Worm (Caenorhabditis elegans) whole organism, mixed stage, embryonic: ENCODE measurements around the gene R11D1.13.

ENCODE experiments used
- M03D4.4 ChIP-seq: sonication (generic microtip); optimal IDR thresholded peaks from 2 replicates; lab custom pipeline; 2017; ENCODE audit warnings: mild to moderate bottlenecking, missing genetic modification characterization, missing compliant biosample characterization
- bed-3 ChIP-seq: fragments of 200-800 bp; sonication (Bioruptor generic); optimal IDR thresholded peaks from 3 replicates; lab custom pipeline; 2018; ENCODE audit warnings: mild to moderate bottlenecking, missing genetic modification characterization, moderate library complexity, missing compliant biosample characterization
- ceh-39 ChIP-seq: fragments of 150-350 bp; optimal IDR thresholded peaks from 2 replicates; lab custom pipeline; 2014; ENCODE audit warnings: missing biosample characterization, missing genetic modification characterization
- ceh-43 ChIP-seq: fragments of 200-800 bp; sonication (Bioruptor generic); optimal IDR thresholded peaks from 2 replicates; lab custom pipeline; 2018; ENCODE audit warnings: mild to moderate bottlenecking, missing genetic modification characterization, moderate library complexity, missing compliant biosample characterization
- ceh-83 ChIP-seq: fragments of 200-800 bp; sonication (Bioruptor generic); optimal IDR thresholded peaks from 2 replicates; lab custom pipeline; 2018; ENCODE audit warnings: mild to moderate bottlenecking, missing genetic modification characterization, missing compliant biosample characterization
- ces-1 ChIP-seq: fragments of 150-350 bp; optimal IDR thresholded peaks from 2 replicates; lab custom pipeline; 2014; ENCODE audit warnings: missing biosample characterization, missing genetic modification reagents, missing genetic modification characterization
- cnd-1 ChIP-seq: fragments of 200-800 bp; sonication (Bioruptor generic); optimal IDR thresholded peaks from 2 replicates; lab custom pipeline; 2018; ENCODE audit warnings: mild to moderate bottlenecking, missing genetic modification characterization, missing compliant biosample characterization
- drap-1 ChIP-seq: fragments of 200-800 bp; sonication (Bioruptor generic); optimal IDR thresholded peaks from 3 replicates; lab custom pipeline; 2018; ENCODE audit warnings: mild to moderate bottlenecking, missing genetic modification characterization, missing compliant biosample characterization
- elt-1 ChIP-seq: sonication (generic microtip); optimal IDR thresholded peaks from 2 replicates; lab custom pipeline; 2017; ENCODE audit warnings: missing genetic modification characterization, mild to moderate bottlenecking, missing compliant biosample characterization, antibody characterized with exemption, moderate library complexity, borderline replicate concordance; ENCODE audit not compliant: insufficient read depth
- elt-3 ChIP-seq: fragments of 150-350 bp; optimal IDR thresholded peaks from 2 replicates; lab custom pipeline; 2014; ENCODE audit warnings: missing biosample characterization, missing genetic modification characterization
- flh-1 ChIP-seq: fragments of 200-800 bp; sonication (Bioruptor generic); optimal IDR thresholded peaks from 2 replicates; lab custom pipeline; 2018; ENCODE audit warnings: mild to moderate bottlenecking, missing genetic modification characterization, moderate library complexity, missing compliant biosample characterization
- ham-2 ChIP-seq: fragments of 200-800 bp; sonication (Bioruptor generic); optimal IDR thresholded peaks from 2 replicates; lab custom pipeline; 2018; ENCODE audit warnings: mild to moderate bottlenecking, missing genetic modification characterization, missing compliant biosample characterization
- lin-13 ChIP-seq: fragments of 150-350 bp; optimal IDR thresholded peaks from 2 replicates; lab custom pipeline; 2014; ENCODE audit warnings: missing biosample characterization, missing genetic modification characterization
- lin-32 ChIP-seq: fragments of 200-800 bp; sonication (Bioruptor generic); optimal IDR thresholded peaks from 2 replicates; lab custom pipeline; 2018; ENCODE audit warnings: mild to moderate bottlenecking, missing genetic modification characterization, missing compliant biosample characterization
- lsy-2 ChIP-seq: fragments of 150-350 bp; optimal IDR thresholded peaks from 2 replicates; lab custom pipeline; 2014; ENCODE audit warnings: missing biosample characterization, missing genetic modification characterization
- mep-1 ChIP-seq: fragments of 150-350 bp; optimal IDR thresholded peaks from 2 replicates; lab custom pipeline; 2017; ENCODE audit warnings: missing biosample characterization, missing genetic modification reagents, missing genetic modification characterization, inconsistent platforms
- mls-2 ChIP-seq: sonication (generic microtip); optimal IDR thresholded peaks from 2 replicates; lab custom pipeline; 2016; ENCODE audit warnings: mild to moderate bottlenecking, missing genetic modification characterization, moderate library complexity, missing compliant biosample characterization
- nhr-12 ChIP-seq: fragments of 150-350 bp; optimal IDR thresholded peaks from 2 replicates; lab custom pipeline; 2014; ENCODE audit warnings: missing biosample characterization, missing genetic modification characterization
- nhr-2 ChIP-seq: fragments of 150-350 bp; optimal IDR thresholded peaks from 2 replicates; lab custom pipeline; 2014; ENCODE audit warnings: missing biosample characterization, missing genetic modification characterization
- nhr-28 ChIP-seq: fragments of 150-350 bp; optimal IDR thresholded peaks from 2 replicates; lab custom pipeline; 2014; ENCODE audit warnings: missing biosample characterization, missing genetic modification characterization
- nhr-76 ChIP-seq: sonication (generic microtip); optimal IDR thresholded peaks from 2 replicates; lab custom pipeline; 2017; ENCODE audit warnings: missing biosample characterization, missing genetic modification characterization
- pha-4 ChIP-seq: fragments of 150-350 bp; optimal IDR thresholded peaks from 2 replicates; lab custom pipeline; 2018; ENCODE audit warnings: missing biosample characterization, missing genetic modification reagents, missing genetic modification characterization
- sem-2 ChIP-seq: fragments of 200-800 bp; sonication (Bioruptor generic); optimal IDR thresholded peaks from 2 replicates; lab custom pipeline; 2018; ENCODE audit warnings: mild to moderate bottlenecking, missing genetic modification characterization, missing compliant biosample characterization
- snpc-4 ChIP-seq: fragments of 150-350 bp; optimal IDR thresholded peaks from 2 replicates; lab custom pipeline; 2014; ENCODE audit warnings: missing biosample characterization, missing genetic modification characterization
- sptf-1 ChIP-seq: sonication (generic microtip); optimal IDR thresholded peaks from 2 replicates; lab custom pipeline; 2017; ENCODE audit warnings: mild to moderate bottlenecking, missing genetic modification characterization, moderate library complexity, missing compliant biosample characterization
- tbx-8 ChIP-seq: fragments of 200-800 bp; sonication (Bioruptor generic); optimal IDR thresholded peaks from 2 replicates; lab custom pipeline; 2018; ENCODE audit warnings: mild to moderate bottlenecking, missing genetic modification characterization, moderate library complexity, missing compliant biosample characterization
- unc-120 ChIP-seq: sonication (generic microtip); optimal IDR thresholded peaks from 2 replicates; lab custom pipeline; 2017; ENCODE audit warnings: missing genetic modification characterization, missing compliant biosample characterization; ENCODE audit not compliant: poor library complexity, severe bottlenecking
- unc-39 ChIP-seq: fragments of 150-350 bp; optimal IDR thresholded peaks from 2 replicates; lab custom pipeline; 2014; ENCODE audit warnings: missing biosample characterization, missing genetic modification characterization
- unc-62 ChIP-seq: fragments of 150-350 bp; optimal IDR thresholded peaks from 2 replicates; lab custom pipeline; 2014; ENCODE audit warnings: missing biosample characterization, missing genetic modification reagents, missing genetic modification characterization
- zip-8 ChIP-seq: fragments of 150-350 bp; optimal IDR thresholded peaks from 2 replicates; lab custom pipeline; 2014; ENCODE audit warnings: missing biosample characterization, missing genetic modification characterization

The R11D1.13 gene

DNA sequence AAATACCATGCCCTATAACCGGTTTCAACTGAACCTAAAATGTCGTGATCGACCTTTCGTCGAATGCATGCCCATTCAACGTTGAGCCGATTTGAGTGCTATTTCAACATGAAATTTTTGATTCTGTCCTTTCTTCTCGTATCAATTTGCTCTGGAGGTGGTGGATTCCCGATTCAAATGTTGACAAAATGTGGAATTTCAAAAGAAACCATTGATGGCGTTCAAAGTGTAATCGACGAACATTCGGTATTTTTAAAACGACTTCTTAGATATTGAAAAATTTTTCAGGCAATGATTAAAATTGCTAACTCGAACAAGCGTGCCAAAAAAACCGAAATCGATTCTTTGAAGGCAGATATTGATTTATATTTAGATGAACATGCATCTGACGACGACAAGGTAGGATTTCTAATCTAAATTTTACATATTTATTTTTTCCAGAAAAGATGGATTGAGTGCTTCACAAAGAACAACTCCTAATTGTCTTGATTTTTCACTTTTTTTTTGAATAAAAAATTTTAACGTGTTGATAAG, at the start of gene R11D1.13:
R11D1.13 (plus strand) TSS at position 51 of the 534 bp plus-strand sequence.
- TF ChIP-seq cnd-1, result no peak
- no peak for TF ChIP-seq unc-39 (tag; lab: Kevin White, UChicago)
- TF ChIP-seq nhr-12 (tag; lab: Kevin White, UChicago), result no peak
- TF ChIP-seq pha-4 (tag; lab: Kevin White, UChicago), result no peak
- TF ChIP-seq bed-3 (GFP tag; lab: Kevin White, UChicago), result no peak
- no peak for TF ChIP-seq nhr-28 (tag; lab: Kevin White, UChicago)
- TF ChIP-seq tbx-8 (GFP tag; lab: Kevin White, UChicago), result no peak
- TF ChIP-seq sem-2 (GFP tag; lab: Kevin White, UChicago), result no peak
- TF ChIP-seq M03D4.4 (tag; lab: Kevin White, UChicago), result no peak
- TF ChIP-seq snpc-4, result no peak
- no peak for TF ChIP-seq mls-2 (tag; lab: Kevin White, UChicago)
- no peak for TF ChIP-seq nhr-2
- TF ChIP-seq drap-1 (GFP tag; lab: Kevin White, UChicago), result no peak
- no peak for TF ChIP-seq mep-1
- no peak for TF ChIP-seq elt-3 (tag; lab: Kevin White, UChicago)
- no peak for TF ChIP-seq lin-13 (tag; lab: Kevin White, UChicago)
- no peak for TF ChIP-seq ceh-39 (tag; lab: Kevin White, UChicago)

DNA sequence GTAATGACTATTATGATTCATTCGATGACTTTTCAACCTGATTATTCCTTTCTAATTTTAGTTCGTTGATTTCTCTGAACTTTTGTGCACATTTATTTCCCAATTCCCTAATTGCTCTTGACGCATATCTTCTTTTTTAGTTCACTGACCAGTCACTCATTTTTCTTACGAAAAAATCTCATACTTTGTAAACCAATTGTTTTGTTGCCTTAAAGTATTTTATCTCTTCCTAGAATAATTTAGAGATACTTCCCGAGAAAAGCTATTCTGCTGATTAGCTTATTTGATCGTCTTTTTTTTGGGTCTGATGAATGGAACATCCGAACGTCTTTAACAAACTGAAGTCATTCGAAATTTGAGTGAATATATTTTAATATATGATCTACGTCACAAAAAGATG, 47.7 kb upstream of the R11D1.13 start:
- TF ChIP-seq nhr-12 (tag; lab: Kevin White, UChicago), result no peak
- no peak for TF ChIP-seq cnd-1
- no peak for TF ChIP-seq elt-3 (tag; lab: Kevin White, UChicago)
- TF ChIP-seq tbx-8 (GFP tag; lab: Kevin White, UChicago), result no peak
- TF ChIP-seq ham-2 (GFP tag; lab: Kevin White, UChicago), result no peak
- no peak for TF ChIP-seq ceh-43 (GFP tag; lab: Kevin White, UChicago)
- TF ChIP-seq nhr-76 (tag; lab: Kevin White, UChicago), result no peak
- no peak for TF ChIP-seq unc-120 (tag; lab: Kevin White, UChicago)
- TF ChIP-seq nhr-28 (tag; lab: Kevin White, UChicago), result no peak
- no peak for TF ChIP-seq unc-39 (tag; lab: Kevin White, UChicago)
- no peak for TF ChIP-seq flh-1
- TF ChIP-seq ceh-83 (GFP tag; lab: Kevin White, UChicago), result no peak
- no peak for TF ChIP-seq drap-1 (GFP tag; lab: Kevin White, UChicago)
- no peak for TF ChIP-seq mls-2 (tag; lab: Kevin White, UChicago)
- TF ChIP-seq zip-8, result no peak
- no peak for TF ChIP-seq bed-3 (GFP tag; lab: Kevin White, UChicago)
- TF ChIP-seq unc-62 (GFP tag; lab: Kevin White, UChicago), result no peak

DNA sequence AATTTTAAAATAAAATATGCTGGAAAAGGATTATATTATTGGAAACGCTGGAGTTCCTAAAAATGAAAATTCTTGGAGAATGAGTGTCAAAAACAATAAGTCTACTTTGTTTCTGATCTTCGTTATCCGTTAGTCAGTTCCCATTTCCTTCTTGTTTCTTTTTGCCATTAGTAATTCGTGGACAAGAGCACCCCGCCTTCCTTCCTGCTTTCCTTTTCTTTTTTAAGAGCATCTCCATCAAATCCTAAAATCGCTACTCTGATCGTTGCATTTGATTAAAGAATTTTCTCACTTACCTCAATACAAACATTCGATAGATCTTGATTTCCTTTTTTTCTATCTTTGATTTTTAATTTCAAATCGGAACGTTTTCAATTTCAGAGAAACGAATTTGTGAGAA, 47.1 kb upstream of the R11D1.13 start, which contains the start of gene frpr-15:
frpr-15 (plus strand) TSS at position 301 of the 400 bp plus-strand sequence.
- no peak for TF ChIP-seq sem-2 (GFP tag; lab: Kevin White, UChicago)
- TF ChIP-seq bed-3 (GFP tag; lab: Kevin White, UChicago), result no peak
- no peak for TF ChIP-seq unc-62 (GFP tag; lab: Kevin White, UChicago)
- TF ChIP-seq tbx-8 (GFP tag; lab: Kevin White, UChicago), result no peak
- no peak for TF ChIP-seq lin-13 (tag; lab: Kevin White, UChicago)
- no peak for TF ChIP-seq drap-1 (GFP tag; lab: Kevin White, UChicago)
- no peak for TF ChIP-seq ceh-39 (tag; lab: Kevin White, UChicago)
- no peak for TF ChIP-seq ces-1 (GFP tag; lab: Kevin White, UChicago)
- no peak for TF ChIP-seq flh-1
- no peak for TF ChIP-seq M03D4.4 (tag; lab: Kevin White, UChicago)
- TF ChIP-seq elt-1 (tag; lab: Kevin White, UChicago), result no peak
- no peak for TF ChIP-seq ceh-83 (GFP tag; lab: Kevin White, UChicago)
- TF ChIP-seq nhr-76 (tag; lab: Kevin White, UChicago), result no peak
- TF ChIP-seq ham-2 (GFP tag; lab: Kevin White, UChicago), result no peak
- TF ChIP-seq snpc-4, result no peak

DNA sequence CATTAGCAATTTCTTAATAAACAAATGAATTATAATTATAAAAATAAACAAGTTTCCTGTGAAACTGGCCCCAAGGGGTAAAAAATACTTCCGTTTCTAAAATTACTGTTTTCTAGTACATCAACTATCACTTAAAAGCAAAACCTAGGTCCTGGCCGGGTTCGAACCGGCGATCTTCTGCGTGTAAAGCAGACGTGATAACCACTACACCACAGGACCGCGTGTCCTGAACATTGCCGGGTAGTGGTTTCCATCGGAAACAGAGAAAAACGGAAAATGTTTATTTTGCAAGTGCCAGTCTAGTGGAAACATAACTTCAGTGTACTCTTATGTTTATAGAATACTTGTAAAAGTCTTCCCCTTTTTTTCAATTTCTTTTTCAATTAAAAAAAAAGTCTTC, 43.7 kb upstream of the R11D1.13 start:
- TF ChIP-seq lin-32 (no peak), snpc-4 (no peak), ceh-83 (GFP tag; lab: Kevin White, UChicago) (no peak)

DNA sequence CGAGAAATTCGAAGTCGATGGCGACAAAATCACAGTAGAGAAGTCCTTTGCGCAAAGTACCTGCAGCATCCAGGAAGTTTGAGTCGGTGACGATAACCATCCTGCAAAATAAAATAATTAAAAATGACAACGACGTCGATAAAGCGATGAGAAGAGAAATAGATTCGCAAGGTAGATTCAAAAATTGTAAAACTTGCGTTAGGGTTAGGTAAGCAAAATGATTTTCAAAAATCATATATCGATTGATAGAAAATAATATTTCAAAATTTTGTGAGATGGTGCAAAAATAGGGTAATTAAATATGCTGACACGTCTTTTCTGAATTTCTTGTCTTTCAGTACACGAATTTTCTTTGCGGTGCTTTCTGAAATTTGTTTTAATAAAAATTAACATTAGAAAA, 31.8 kb upstream of the R11D1.13 start, which contains the start of gene parn-1:
parn-1 (minus strand) TSS at position 101 of the 400 bp plus-strand sequence.
- TF ChIP-seq ceh-43 (GFP tag; lab: Kevin White, UChicago) (no peak), sptf-1 (tag; lab: Kevin White, UChicago) (no peak), lin-32 (no peak), ceh-83 (GFP tag; lab: Kevin White, UChicago) (no peak), elt-3 (tag; lab: Kevin White, UChicago) (no peak), unc-39 (tag; lab: Kevin White, UChicago) (no peak), lsy-2 (no peak), mls-2 (tag; lab: Kevin White, UChicago) (no peak), nhr-12 (tag; lab: Kevin White, UChicago) (no peak), lin-13 (tag; lab: Kevin White, UChicago) (no peak)
